Fruit fly (Drosophila melanogaster) whole organism, adult: Measurements from ENCODE around the gene Vps15.

Experiments
- CG14711 ChIP-seq: fragments of 200-800 bp; sonication (Bioruptor generic); optimal IDR thresholded peaks from 2 replicates; lab custom pipeline; 2018; ENCODE audit warnings: missing biosample characterization, mild to moderate bottlenecking, missing genetic modification characterization, moderate library complexity
- CG5204 ChIP-seq: fragments of 200-800 bp; sonication (Bioruptor generic); optimal IDR thresholded peaks from 2 replicates; lab custom pipeline; 2016; ENCODE audit warnings: missing biosample characterization, missing genetic modification characterization
- CG7045 ChIP-seq: fragments of 200-800 bp; sonication (Bioruptor generic); optimal IDR thresholded peaks from 2 replicates; lab custom pipeline; 2017; ENCODE audit warnings: missing biosample characterization, mild to moderate bottlenecking, missing genetic modification characterization
- CG7101 ChIP-seq: fragments of 200-800 bp; sonication (Bioruptor generic); optimal IDR thresholded peaks from 2 replicates; lab custom pipeline; 2018; ENCODE audit warnings: missing biosample characterization, mild to moderate bottlenecking, missing genetic modification characterization, moderate library complexity
- cic ChIP-seq: fragments of 200-800 bp; sonication (Bioruptor generic); optimal IDR thresholded peaks from 2 replicates; lab custom pipeline; 2017; ENCODE audit warnings: missing biosample characterization, mild to moderate bottlenecking, missing genetic modification characterization, moderate library complexity
- cnc ChIP-seq, 2 experiments: fragments of >200 bp; optimal IDR thresholded peaks; 2 replicates each; lab custom pipeline; 2017
- kay ChIP-seq: fragments of 200-800 bp; sonication (Bioruptor generic); peaks from one replicate; lab custom pipeline; 2016; ENCODE audit warnings: missing biosample characterization, missing genetic modification characterization, borderline replicate concordance
- ovo ChIP-seq: fragments of 200-800 bp; sonication (Bioruptor generic); optimal IDR thresholded peaks from 2 replicates; lab custom pipeline; 2016; ENCODE audit warnings: missing biosample characterization, missing genetic modification characterization
- pad ChIP-seq: fragments of 200-800 bp; sonication (Bioruptor generic); optimal IDR thresholded peaks from 3 replicates; lab custom pipeline; 2017; ENCODE audit warnings: missing biosample characterization, missing genetic modification characterization, mild to moderate bottlenecking, moderate library complexity, missing genetic modification reagents

dm6 chr3R:9240554-9240953, 5.1 kb downstream of the Vps15 start, which contains the start of gene D1:
- no peak for TF ChIP-seq cic
- TF ChIP-seq CG7045 (GFP tag; lab: Kevin White, UChicago), result no peak
- no peak for TF ChIP-seq cnc (optimal IDR thresholded peaks at IDR 0.05; lab: Kevin White, UChicago)
- TF ChIP-seq pad, result no peak
- TF ChIP-seq CG7101, result no peak
- no peak for TF ChIP-seq kay (GFP tag; lab: Kevin White, UChicago)
- no peak for TF ChIP-seq CG14711 (tag; lab: Kevin White, UChicago)
- TF ChIP-seq CG5204 (GFP tag; lab: Kevin White, UChicago), result no peak
- TF ChIP-seq ovo (GFP tag; lab: Kevin White, UChicago), result no peak
